Worm (Caenorhabditis elegans) whole organism, young adult: ENCODE measurements around the gene nphp-4.
"Not testable (repeated sequence)": the region's sequence is repeated elsewhere in the genome, so short reads cannot be mapped to it uniquely, and the experiment has no call there.

Experiments used
- F23B12.7 ChIP-seq: sonication (generic microtip); optimal IDR thresholded peaks from 2 replicates; lab custom pipeline; 2017; ENCODE audit warnings: missing genetic modification characterization, mild to moderate bottlenecking, missing compliant biosample characterization, antibody characterized with exemption, moderate library complexity; ENCODE audit not compliant: insufficient read depth
- F52B5.7 ChIP-seq: sonication (generic microtip); optimal IDR thresholded peaks from 2 replicates; lab custom pipeline; 2016; ENCODE audit warnings: mild to moderate bottlenecking, missing genetic modification characterization, missing compliant biosample characterization
- K11D2.4 ChIP-seq: fragments of 200-800 bp; sonication (Bioruptor generic); IDR thresholded peaks from 2 replicates; pipeline ENCODE4 v1.3.6; 2022; ENCODE audit warnings: missing genetic modification reagents, missing genetic modification characterization, missing compliant biosample characterization
- T07F8.4 ChIP-seq: sonication (generic microtip); optimal IDR thresholded peaks from 2 replicates; lab custom pipeline; 2016; ENCODE audit warnings: mild to moderate bottlenecking, missing genetic modification characterization, moderate library complexity, missing compliant biosample characterization
- Y95B8A.8 ChIP-seq: fragments of 200-800 bp; sonication (Bioruptor generic); IDR thresholded peaks from 2 replicates; pipeline ENCODE4 v1.3.6; 2022; ENCODE audit warnings: missing genetic modification reagents, missing genetic modification characterization, missing compliant biosample characterization
- ama-1 ChIP-seq, 3 experiments: fragments of 150-350 bp in 1 of 3; sonication (generic microtip) in 2 of 3; optimal IDR thresholded peaks; 2 replicates each; lab custom pipeline; 2014 to 2018; ENCODE audit warnings: missing biosample characterization in 2 of 3, missing genetic modification characterization in 2 of 3, missing genetic modification reagents in 2 of 3
- aptf-2 ChIP-seq: fragments of 200-800 bp; sonication (Bioruptor generic); conservative IDR thresholded peaks from 2 replicates; pipeline ENCODE4 v1.3.6; 2022; ENCODE audit warnings: missing genetic modification reagents, missing genetic modification characterization, missing compliant biosample characterization
- attf-5 ChIP-seq: fragments of 200-800 bp; sonication (Bioruptor generic); optimal IDR thresholded peaks from 2 replicates; lab custom pipeline; 2018; ENCODE audit warnings: mild to moderate bottlenecking, missing genetic modification characterization, missing compliant biosample characterization
- cebp-1 ChIP-seq, 2 experiments: fragments of 200-800 bp in 1 of 2; sonication (Bioruptor generic) in 1 of 2; sonication (generic microtip) in 1 of 2; IDR thresholded peaks in 1 of 2; optimal IDR thresholded peaks in 1 of 2; 2 replicates each; pipeline versions ENCODE4 v1.3.6 to Lab custom; 2017 to 2022; ENCODE audit warnings: missing compliant biosample characterization in 2 of 2, missing genetic modification characterization in 2 of 2, mild to moderate bottlenecking in 1 of 2, missing genetic modification reagents in 1 of 2, moderate library complexity in 1 of 2
- cebp-2 ChIP-seq: fragments of 200-800 bp; sonication (Bioruptor generic); IDR thresholded peaks from 2 replicates; pipeline ENCODE4 v1.3.6; 2022; ENCODE audit warnings: missing genetic modification characterization, missing compliant biosample characterization
- ceh-91 ChIP-seq: fragments of 200-800 bp; sonication (Bioruptor generic); IDR thresholded peaks from 2 replicates; pipeline ENCODE4 v1.3.6; 2022; ENCODE audit warnings: missing genetic modification reagents, missing genetic modification characterization, missing compliant biosample characterization
- ekl-4 ChIP-seq: fragments of 200-800 bp; sonication (Bioruptor generic); IDR thresholded peaks from 2 replicates; pipeline ENCODE4 v1.3.6; 2022; ENCODE audit warnings: missing genetic modification reagents, missing genetic modification characterization, missing compliant biosample characterization
- ets-4 ChIP-seq: fragments of 200-800 bp; sonication (Bioruptor generic); optimal IDR thresholded peaks from 2 replicates; lab custom pipeline; 2018; ENCODE audit warnings: mild to moderate bottlenecking, missing genetic modification characterization, missing compliant biosample characterization
- hlh-26 ChIP-seq: fragments of 200-800 bp; sonication (Bioruptor generic); conservative IDR thresholded peaks from 2 replicates; pipeline ENCODE4 v1.3.6; 2022; ENCODE audit warnings: missing genetic modification reagents, missing genetic modification characterization, missing compliant biosample characterization
- hsf-1 ChIP-seq: fragments of 200-800 bp; sonication (Bioruptor generic); IDR thresholded peaks from 2 replicates; pipeline ENCODE4 v1.3.6; 2022; ENCODE audit warnings: missing genetic modification reagents, missing genetic modification characterization, missing compliant biosample characterization
- let-526 ChIP-seq: fragments of 200-800 bp; sonication (Bioruptor generic); IDR thresholded peaks from 2 replicates; pipeline ENCODE4 v1.3.6; 2022; ENCODE audit warnings: missing genetic modification reagents, missing genetic modification characterization, missing compliant biosample characterization
- lin-26 ChIP-seq: fragments of 200-800 bp; sonication (Bioruptor generic); IDR thresholded peaks from 2 replicates; pipeline ENCODE4 v1.3.6; 2022; ENCODE audit warnings: missing genetic modification reagents, missing genetic modification characterization, missing compliant biosample characterization
- lin-40 ChIP-seq: sonication (generic microtip); optimal IDR thresholded peaks from 2 replicates; lab custom pipeline; 2016; ENCODE audit warnings: missing genetic modification characterization, mild to moderate bottlenecking, missing compliant biosample characterization, missing genotype, missing genetic modification reagents
- madf-10 ChIP-seq: sonication (generic microtip); optimal IDR thresholded peaks from 2 replicates; lab custom pipeline; 2016; ENCODE audit warnings: mild to moderate bottlenecking, missing genetic modification characterization, missing compliant biosample characterization
- mcd-1 ChIP-seq: fragments of 200-800 bp; sonication (Bioruptor generic); IDR thresholded peaks from 2 replicates; pipeline ENCODE4 v1.3.6; 2022; ENCODE audit warnings: missing genetic modification reagents, missing genetic modification characterization, missing compliant biosample characterization
- nfyb-1 ChIP-seq: fragments of 200-800 bp; sonication (Bioruptor generic); IDR thresholded peaks from 2 replicates; pipeline ENCODE4 v1.3.6; 2022; ENCODE audit warnings: missing genetic modification reagents, missing genetic modification characterization, missing compliant biosample characterization
- nhr-80 ChIP-seq: sonication (generic microtip); optimal IDR thresholded peaks from 2 replicates; lab custom pipeline; 2016; ENCODE audit warnings: missing genetic modification characterization, missing compliant biosample characterization
- nhr-90 ChIP-seq: sonication (generic microtip); optimal IDR thresholded peaks from 2 replicates; lab custom pipeline; 2016; ENCODE audit warnings: missing genotype, mild to moderate bottlenecking, missing genetic modification characterization, missing compliant biosample characterization
- pha-4 ChIP-seq: fragments of 150-350 bp; sonication (generic microtip); optimal IDR thresholded peaks from 2 replicates; lab custom pipeline; 2014; ENCODE audit warnings: missing biosample characterization, missing genetic modification reagents, missing genetic modification characterization
- repo-1 ChIP-seq: sonication (generic microtip); optimal IDR thresholded peaks from 2 replicates; lab custom pipeline; 2017; ENCODE audit warnings: mild to moderate bottlenecking, missing genetic modification characterization, missing compliant biosample characterization
- snpc-1.3 ChIP-seq: sonication (generic microtip); optimal IDR thresholded peaks from 2 replicates; lab custom pipeline; 2017; ENCODE audit warnings: missing genetic modification characterization, mild to moderate bottlenecking, missing compliant biosample characterization, antibody characterized with exemption, moderate library complexity, missing genotype, missing genetic modification reagents; ENCODE audit not compliant: insufficient read depth
- snpc-4 ChIP-seq, 5 experiments: fragments of 150-350 bp in 1 of 5; sonication (generic microtip) in 4 of 5; optimal IDR thresholded peaks; 2 replicates each; lab custom pipeline; 2014 to 2018; ENCODE audit warnings: missing genetic modification characterization in 5 of 5, missing biosample characterization in 3 of 5, antibody characterized with exemption in 2 of 5, mild to moderate bottlenecking in 2 of 5, missing compliant biosample characterization in 2 of 5, missing genotype in 2 of 5, moderate library complexity in 2 of 5, missing genetic modification reagents in 1 of 5
- somi-1 ChIP-seq: fragments of 200-800 bp; sonication (Bioruptor generic); optimal IDR thresholded peaks from 2 replicates; lab custom pipeline; 2018; ENCODE audit warnings: mild to moderate bottlenecking, missing genetic modification characterization, missing compliant biosample characterization
- tbp1 ChIP-seq: fragments of 200-800 bp; sonication (Bioruptor generic); optimal IDR thresholded peaks from 2 replicates; lab custom pipeline; 2018; ENCODE audit warnings: mild to moderate bottlenecking, missing genetic modification characterization, missing compliant biosample characterization
- tbx-9 ChIP-seq: sonication (generic microtip); optimal IDR thresholded peaks from 2 replicates; lab custom pipeline; 2016; ENCODE audit warnings: borderline replicate concordance, missing genetic modification characterization, inconsistent platforms, missing compliant biosample characterization
- unc-130 ChIP-seq: sonication (generic microtip); optimal IDR thresholded peaks from 2 replicates; lab custom pipeline; 2016; ENCODE audit warnings: missing genetic modification reagents, missing genetic modification characterization, missing compliant biosample characterization
- unc-62 ChIP-seq: fragments of 150-350 bp; optimal IDR thresholded peaks from 2 replicates; lab custom pipeline; 2014; ENCODE audit warnings: missing biosample characterization, missing genetic modification reagents, missing genetic modification characterization
- zfh-2 ChIP-seq: fragments of 200-800 bp; sonication (Bioruptor generic); conservative IDR thresholded peaks from 2 replicates; pipeline ENCODE4 v1.3.6; 2022; ENCODE audit warnings: missing genetic modification reagents, missing genetic modification characterization, missing compliant biosample characterization
- ztf-22 ChIP-seq: fragments of 200-800 bp; sonication (Bioruptor generic); optimal IDR thresholded peaks from 2 replicates; lab custom pipeline; 2018; ENCODE audit warnings: mild to moderate bottlenecking, missing genetic modification characterization, moderate library complexity, missing compliant biosample characterization
- ztf-25 ChIP-seq: fragments of 200-800 bp; sonication (Bioruptor generic); IDR thresholded peaks from 2 replicates; pipeline ENCODE4 v1.3.6; 2022; ENCODE audit warnings: missing genetic modification reagents, missing genetic modification characterization, missing compliant biosample characterization

The nphp-4 gene

ce11 chrV:11823978-11824377 is 19.6 kb downstream of the nphp-4 start (continued):
- TF ChIP-seq snpc-4 (GFP tag; optimal IDR thresholded peaks at IDR 0.05; lab: Kevin White, UChicago), result no peak
- TF ChIP-seq snpc-4 (tag; optimal IDR thresholded peaks at IDR 0.05; lab: Kevin White, UChicago), result peak in 2 of 4 experiments; percentile 17 to 22
- peak; percentile 25; the same call in 1 of the 2 replicates for TF ChIP-seq Y95B8A.8
- TF ChIP-seq cebp-1 (GFP tag; IDR thresholded peaks at IDR 0.05; lab: Robert Waterston, UW), result no peak
- peak; percentile 72 for TF ChIP-seq cebp-1 (tag; optimal IDR thresholded peaks at IDR 0.05; lab: Kevin White, UChicago)
- no peak for TF ChIP-seq ztf-22 (GFP tag; lab: Kevin White, UChicago)
- TF ChIP-seq repo-1, result peak; percentile 45
- TF ChIP-seq T07F8.4, result no peak
- peak; percentile 43; the same call in 1 of the 2 replicates for TF ChIP-seq mcd-1
- peak; percentile 57 for TF ChIP-seq lin-40 (tag; lab: Kevin White, UChicago)
- peak; percentile 45 for TF ChIP-seq madf-10 (tag; lab: Kevin White, UChicago)
- TF ChIP-seq somi-1, result peak; percentile 60
- peak; percentile 62 for TF ChIP-seq pha-4 (tag; lab: Kevin White, UChicago)
- 0 out of 2 replicates have a peak, but pooled peaks have one; percentile 17 for TF ChIP-seq lin-26 (GFP tag; lab: Robert Waterston, UW)
- TF ChIP-seq F52B5.7, result peak; percentile 46
- TF ChIP-seq hlh-26 (GFP tag; lab: Robert Waterston, UW), result no peak
- peak; percentile 60 for TF ChIP-seq attf-5 (GFP tag; lab: Kevin White, UChicago)
- TF ChIP-seq aptf-2, result no peak
- TF ChIP-seq unc-62 (GFP tag; lab: Kevin White, UChicago), result peak; percentile 3
- TF ChIP-seq nhr-80, result peak; percentile 65
- peak; percentile 28 for TF ChIP-seq ets-4
- TF ChIP-seq snpc-1.3, result no peak
- peak; percentile 36; the same call in 1 of the 2 replicates for TF ChIP-seq ekl-4
- peak; percentile 72; the same call in 1 of the 2 replicates for TF ChIP-seq let-526 (GFP tag; lab: Robert Waterston, UW)

ce11 chrV:11823125-11823833 is 20.2 kb downstream of the nphp-4 start:
- TF ChIP-seq nfyb-1, result peak; percentile 72
- 0 out of 2 replicates have a peak, but pooled peaks have one; percentile 28 for TF ChIP-seq K11D2.4 (GFP tag; lab: Robert Waterston, UW)
- TF ChIP-seq ama-1 (optimal IDR thresholded peaks at IDR 0.05; lab: Kevin White, UChicago), result peak; percentile 45
- TF ChIP-seq ama-1 (GFP tag; optimal IDR thresholded peaks at IDR 0.05; lab: Kevin White, UChicago), result not testable (repeated sequence)

ce11 chrV:11822461-11822939 is 21.0 kb downstream of the nphp-4 start, which contains the start of gene pyc-1:
pyc-1 (minus strand) TSS chrV:11822529.
- TF ChIP-seq madf-10 (tag; lab: Kevin White, UChicago), result no peak
- TF ChIP-seq cebp-2, result no peak
- TF ChIP-seq zfh-2 (GFP tag; lab: Robert Waterston, UW), result no peak
- TF ChIP-seq somi-1, result peak; percentile 6
- TF ChIP-seq pha-4 (tag; lab: Kevin White, UChicago), result peak; percentile 55
- peak; percentile 7 for TF ChIP-seq ama-1 (optimal IDR thresholded peaks at IDR 0.05; lab: Kevin White, UChicago)
- no peak for TF ChIP-seq ama-1 (GFP tag; optimal IDR thresholded peaks at IDR 0.05; lab: Kevin White, UChicago)
- peak; percentile 23 for TF ChIP-seq lin-40 (tag; lab: Kevin White, UChicago)
- TF ChIP-seq ets-4, result peak; percentile 8
- TF ChIP-seq cebp-1 (GFP tag; IDR thresholded peaks at IDR 0.05; lab: Robert Waterston, UW), result no peak
- peak; percentile 2 for TF ChIP-seq cebp-1 (tag; optimal IDR thresholded peaks at IDR 0.05; lab: Kevin White, UChicago)
- no peak for TF ChIP-seq unc-62 (GFP tag; lab: Kevin White, UChicago)
- TF ChIP-seq ceh-91 (GFP tag; lab: Robert Waterston, UW), result no peak
- no peak for TF ChIP-seq ztf-25 (GFP tag; lab: Robert Waterston, UW)
- TF ChIP-seq nhr-80, result peak; percentile 32
- TF ChIP-seq F23B12.7 (tag; lab: Kevin White, UChicago), result peak; percentile 24
- peak; percentile 16 for TF ChIP-seq tbp1 (GFP tag; lab: Kevin White, UChicago)
- TF ChIP-seq hsf-1, result 0 out of 2 replicates have a peak, but pooled peaks have one; percentile 4
- no peak for TF ChIP-seq tbx-9 (tag; lab: Kevin White, UChicago)
- TF ChIP-seq lin-26 (GFP tag; lab: Robert Waterston, UW), result 0 out of 2 replicates have a peak, but pooled peaks have one; percentile 34
- TF ChIP-seq snpc-4 (GFP tag; optimal IDR thresholded peaks at IDR 0.05; lab: Kevin White, UChicago), result no peak
- TF ChIP-seq snpc-4 (tag; optimal IDR thresholded peaks at IDR 0.05; lab: Kevin White, UChicago), result peak in 2 of 4 experiments; percentile 2 to 28
- no peak for TF ChIP-seq unc-130 (GFP tag; lab: Kevin White, UChicago)
- no peak for TF ChIP-seq nhr-90 (tag; lab: Kevin White, UChicago)
- TF ChIP-seq attf-5 (GFP tag; lab: Kevin White, UChicago), result peak; percentile 42
